Worm (Caenorhabditis elegans) whole organism, L2 larva: ENCODE data around the gene irk-1.

ENCODE experiments used
- Y55F3AM.14 ChIP-seq: fragments of 200-800 bp; sonication (Bioruptor generic); optimal IDR thresholded peaks from 2 replicates; lab custom pipeline; 2018; ENCODE audit warnings: mild to moderate bottlenecking, missing genetic modification characterization, missing compliant biosample characterization
- ceh-16 ChIP-seq: fragments of 150-350 bp; optimal IDR thresholded peaks from 2 replicates; lab custom pipeline; 2014; ENCODE audit warnings: missing biosample characterization, missing genetic modification characterization
- egl-27 ChIP-seq: sonication (generic microtip); optimal IDR thresholded peaks from 3 replicates; lab custom pipeline; 2017; ENCODE audit warnings: missing biosample characterization, missing genetic modification reagents, missing genetic modification characterization
- fos-1 ChIP-seq: fragments of 150-350 bp; optimal IDR thresholded peaks from 2 replicates; lab custom pipeline; 2014; ENCODE audit warnings: missing biosample characterization, missing genetic modification characterization
- lin-13 ChIP-seq: fragments of 150-350 bp; optimal IDR thresholded peaks from 2 replicates; lab custom pipeline; 2014; ENCODE audit warnings: missing biosample characterization, missing genetic modification reagents, missing genetic modification characterization
- nhr-10 ChIP-seq: sonication (generic microtip); optimal IDR thresholded peaks from 2 replicates; lab custom pipeline; 2017; ENCODE audit warnings: missing biosample characterization, missing genetic modification characterization
- sem-4 ChIP-seq: fragments of 150-350 bp; optimal IDR thresholded peaks from 2 replicates; lab custom pipeline; 2014; ENCODE audit warnings: missing biosample characterization, missing genetic modification reagents, missing genetic modification characterization
- sma-9 ChIP-seq, 2 experiments: fragments of 150-350 bp in 1 of 2; sonication (generic microtip) in 1 of 2; optimal IDR thresholded peaks; 2 replicates each; lab custom pipeline; 2014 to 2016; ENCODE audit warnings: missing genetic modification characterization in 2 of 2, mild to moderate bottlenecking in 1 of 2, missing biosample characterization in 1 of 2, missing compliant biosample characterization in 1 of 2, missing genetic modification reagents in 1 of 2, moderate library complexity in 1 of 2
- snpc-4 ChIP-seq: fragments of 150-350 bp; optimal IDR thresholded peaks from 2 replicates; lab custom pipeline; 2014; ENCODE audit warnings: missing biosample characterization, missing genetic modification characterization
- unc-39 ChIP-seq: fragments of 150-350 bp; optimal IDR thresholded peaks from 2 replicates; lab custom pipeline; 2014; ENCODE audit warnings: missing biosample characterization, missing genetic modification characterization
- unc-62 ChIP-seq: fragments of 150-350 bp; optimal IDR thresholded peaks from 2 replicates; lab custom pipeline; 2014; ENCODE audit warnings: missing biosample characterization, missing genetic modification reagents, missing genetic modification characterization
- zag-1 ChIP-seq: fragments of 150-350 bp; optimal IDR thresholded peaks from 2 replicates; lab custom pipeline; 2014; ENCODE audit warnings: missing biosample characterization, missing genetic modification characterization
- ztf-1 ChIP-seq: fragments of 200-800 bp; sonication (Bioruptor generic); conservative IDR thresholded peaks from 2 replicates; pipeline ENCODE4 v1.3.6; 2022; ENCODE audit warnings: missing genetic modification characterization, missing compliant biosample characterization

ce11 chrX:6782857-6783256 lies 4.9 kb upstream of the irk-1 start, which contains the start of gene idpp-6:
- TF ChIP-seq sem-4 (no peak), nhr-10 (no peak), zag-1 (no peak), ztf-1 (GFP tag; lab: Robert Waterston, UW) (no peak), snpc-4 (tag; lab: Kevin White, UChicago) (no peak), unc-39 (tag; lab: Kevin White, UChicago) (no peak), sma-9 (GFP tag; optimal IDR thresholded peaks at IDR 0.05; lab: Kevin White, UChicago) (no peak), sma-9 (tag; optimal IDR thresholded peaks at IDR 0.05; lab: Kevin White, UChicago) (no peak), Y55F3AM.14 (no peak), fos-1 (tag; lab: Kevin White, UChicago) (no peak), unc-62 (no peak), egl-27 (tag; lab: Kevin White, UChicago) (no peak), ceh-16 (tag; lab: Kevin White, UChicago) (no peak), lin-13 (GFP tag; lab: Kevin White, UChicago) (no peak)
